Fruit fly (Drosophila melanogaster) whole organism, embryonic: ENCODE results near the gene GramD1B.
A peak's percentile ranks its signal among the peaks of the same experiment; 100 is the strongest.

ENCODE experiments used
- Atf6 ChIP-seq: fragments of 200-800 bp; sonication (Bioruptor generic); IDR thresholded peaks from 2 replicates; pipeline ENCODE4 v1.3.6; 2022; ENCODE audit warnings: missing biosample characterization, missing genetic modification characterization
- Blimp-1 ChIP-seq: fragments of 200-800 bp; sonication (Bioruptor generic); optimal IDR thresholded peaks from 3 replicates; lab custom pipeline; 2018; ENCODE audit warnings: missing biosample characterization, missing genetic modification characterization, mild to moderate bottlenecking, moderate library complexity, missing genetic modification reagents
- CG10366 ChIP-seq: fragments of 200-800 bp; sonication (Bioruptor generic); IDR thresholded peaks from 2 replicates; pipeline ENCODE4 v1.3.6; 2022; ENCODE audit warnings: missing biosample characterization, missing genetic modification characterization
- CG10462 ChIP-seq: fragments of 200-800 bp; sonication (Bioruptor generic); optimal IDR thresholded peaks from 2 replicates; lab custom pipeline; 2016; ENCODE audit warnings: missing biosample characterization, missing genetic modification characterization
- CG10543 ChIP-seq: fragments of 200-800 bp; sonication (Bioruptor generic); optimal IDR thresholded peaks from 3 replicates; lab custom pipeline; 2017; ENCODE audit warnings: missing biosample characterization, mild to moderate bottlenecking, missing genetic modification characterization, moderate library complexity
- CG10654 ChIP-seq: fragments of 200-800 bp; sonication (Bioruptor generic); optimal IDR thresholded peaks from 2 replicates; lab custom pipeline; 2016; ENCODE audit warnings: missing biosample characterization, missing genetic modification characterization
- CG12104 ChIP-seq: fragments of 200-800 bp; sonication (Bioruptor generic); optimal IDR thresholded peaks from 3 replicates; lab custom pipeline; 2016; ENCODE audit warnings: missing biosample characterization, missing genetic modification characterization
- CG12236 ChIP-seq: fragments of 200-800 bp; sonication (Bioruptor generic); optimal IDR thresholded peaks from 2 replicates; lab custom pipeline; 2016; ENCODE audit warnings: missing biosample characterization, missing genetic modification characterization
- CG12769 ChIP-seq: fragments of 200-800 bp; sonication (Bioruptor generic); optimal IDR thresholded peaks from 2 replicates; lab custom pipeline; 2019; ENCODE audit warnings: missing biosample characterization, mild to moderate bottlenecking, missing genetic modification characterization, moderate library complexity
- CG14860 ChIP-seq: fragments of 200-800 bp; sonication (Bioruptor generic); IDR thresholded peaks from 3 replicates; pipeline ENCODE4 v1.3.6; 2022; ENCODE audit warnings: missing biosample characterization, missing genetic modification characterization; ENCODE audit not compliant: partially characterized antibody
- CG15269 ChIP-seq: fragments of 200-800 bp; sonication (Bioruptor generic); optimal IDR thresholded peaks from 2 replicates; lab custom pipeline; 2018; ENCODE audit warnings: missing biosample characterization, mild to moderate bottlenecking, missing genetic modification characterization, moderate library complexity
- CG15514 ChIP-seq: fragments of 200-800 bp; sonication (Bioruptor generic); optimal IDR thresholded peaks from 3 replicates; lab custom pipeline; 2017; ENCODE audit warnings: missing biosample characterization, missing genetic modification characterization, mild to moderate bottlenecking, moderate library complexity, missing genetic modification reagents
- CG17568 ChIP-seq: fragments of 200-800 bp; sonication (Bioruptor generic); optimal IDR thresholded peaks from 2 replicates; lab custom pipeline; 2018; ENCODE audit warnings: missing biosample characterization, mild to moderate bottlenecking, missing genetic modification characterization, moderate library complexity
- CG18764 ChIP-seq: fragments of 200-800 bp; sonication (Bioruptor generic); optimal IDR thresholded peaks from 3 replicates; lab custom pipeline; 2016; ENCODE audit warnings: missing biosample characterization, missing genetic modification characterization
- CG2129 ChIP-seq: fragments of 200-800 bp; sonication (Bioruptor generic); IDR thresholded peaks from 2 replicates; pipeline ENCODE4 v1.3.6; 2022; ENCODE audit warnings: missing biosample characterization, missing genetic modification characterization; ENCODE audit not compliant: partially characterized antibody
- CG2678 ChIP-seq: fragments of 200-800 bp; sonication (Bioruptor generic); optimal IDR thresholded peaks from 3 replicates; lab custom pipeline; 2019; ENCODE audit warnings: missing biosample characterization, mild to moderate bottlenecking, missing genetic modification characterization, moderate library complexity
- CG31365 ChIP-seq: fragments of 200-800 bp; sonication (Bioruptor generic); optimal IDR thresholded peaks from 2 replicates; lab custom pipeline; 2018; ENCODE audit warnings: missing biosample characterization, mild to moderate bottlenecking, missing genetic modification characterization
- CG31441 ChIP-seq: fragments of 200-800 bp; sonication (Bioruptor generic); IDR thresholded peaks from 2 replicates; pipeline ENCODE4 v1.3.6; 2022; ENCODE audit warnings: missing biosample characterization, missing genetic modification characterization
- CG5953 ChIP-seq: fragments of 200-800 bp; sonication (Bioruptor generic); IDR thresholded peaks from 2 replicates; pipeline ENCODE4 v1.3.6; 2022; ENCODE audit warnings: missing biosample characterization, missing genetic modification characterization
- CG6272 ChIP-seq: fragments of 200-800 bp; sonication (Bioruptor generic); IDR thresholded peaks from 2 replicates; pipeline ENCODE4 v1.3.6; 2022; ENCODE audit warnings: missing biosample characterization, missing genetic modification characterization
- CG7839 ChIP-seq: fragments of 200-800 bp; sonication (Bioruptor generic); optimal IDR thresholded peaks from 3 replicates; lab custom pipeline; 2018; ENCODE audit warnings: missing biosample characterization, mild to moderate bottlenecking, missing genetic modification characterization, moderate library complexity
- CG9609 ChIP-seq: fragments of 200-800 bp; sonication (Bioruptor generic); optimal IDR thresholded peaks from 3 replicates; lab custom pipeline; 2016; ENCODE audit warnings: missing biosample characterization, missing genetic modification characterization
- Dek ChIP-seq: fragments of 200-800 bp; sonication (Bioruptor generic); optimal IDR thresholded peaks from 3 replicates; lab custom pipeline; 2019; ENCODE audit warnings: missing biosample characterization, mild to moderate bottlenecking, missing genetic modification characterization, moderate library complexity
- Doc3 ChIP-seq: fragments of 200-800 bp; sonication (Bioruptor generic); IDR thresholded peaks from 3 replicates; pipeline ENCODE4 v1.3.6; 2022; ENCODE audit warnings: missing biosample characterization, missing genetic modification characterization; ENCODE audit not compliant: partially characterized antibody
- Fer1 ChIP-seq: fragments of 200-800 bp; sonication (Bioruptor generic); optimal IDR thresholded peaks from 2 replicates; lab custom pipeline; 2017; ENCODE audit warnings: missing biosample characterization, mild to moderate bottlenecking, missing genetic modification characterization
- Fer2 ChIP-seq: fragments of 200-800 bp; sonication (Bioruptor generic); optimal IDR thresholded peaks from 2 replicates; lab custom pipeline; 2018; ENCODE audit warnings: missing biosample characterization, mild to moderate bottlenecking, missing genetic modification characterization, moderate library complexity
- H15 ChIP-seq: fragments of 200-800 bp; sonication (Bioruptor generic); IDR thresholded peaks from 3 replicates; pipeline ENCODE4 v1.3.6; 2022; ENCODE audit warnings: missing biosample characterization, missing genetic modification characterization
- HHEX ChIP-seq: fragments of 200-800 bp; sonication (Bioruptor generic); optimal IDR thresholded peaks from 3 replicates; lab custom pipeline; 2017; ENCODE audit warnings: missing biosample characterization, mild to moderate bottlenecking, missing genetic modification characterization, missing genetic modification reagents
- HLHmδ ChIP-seq: fragments of 200-800 bp; sonication (Bioruptor generic); optimal IDR thresholded peaks from 2 replicates; lab custom pipeline; 2018; ENCODE audit warnings: missing biosample characterization, mild to moderate bottlenecking, missing genetic modification characterization, moderate library complexity
- Hmr ChIP-seq: fragments of 200-800 bp; sonication (Bioruptor generic); optimal IDR thresholded peaks from 3 replicates; lab custom pipeline; 2017; ENCODE audit warnings: mild to moderate bottlenecking, missing biosample characterization, missing genetic modification reagents, missing genetic modification characterization
- Hr3 ChIP-seq: fragments of 200-800 bp; sonication (Bioruptor generic); optimal IDR thresholded peaks from 3 replicates; lab custom pipeline; 2016; ENCODE audit warnings: missing biosample characterization, missing genetic modification characterization
- Hr78 ChIP-seq, 2 experiments: fragments of 200-800 bp in 1 of 2; fragments of >200 bp in 1 of 2; sonication (Bioruptor generic) in 1 of 2; optimal IDR thresholded peaks; 2 replicates each; lab custom pipeline; 2017 to 2019; ENCODE audit warnings: missing biosample characterization in 2 of 2, missing genetic modification characterization in 2 of 2, mild to moderate bottlenecking in 1 of 2, moderate library complexity in 1 of 2
- Lpt ChIP-seq: fragments of >200 bp; optimal IDR thresholded peaks from 2 replicates; lab custom pipeline; 2018; ENCODE audit warnings: missing biosample characterization, missing genetic modification characterization
- Meics ChIP-seq: fragments of 200-800 bp; sonication (Bioruptor generic); optimal IDR thresholded peaks from 2 replicates; lab custom pipeline; 2017; ENCODE audit warnings: missing biosample characterization, mild to moderate bottlenecking, missing genetic modification characterization
- Oaz ChIP-seq: fragments of 200-800 bp; sonication (Bioruptor generic); IDR thresholded peaks from 2 replicates; pipeline ENCODE4 v1.3.6; 2022; ENCODE audit warnings: missing biosample characterization, missing genetic modification characterization
- ab ChIP-seq: fragments of 200-800 bp; sonication (Bioruptor generic); optimal IDR thresholded peaks from 2 replicates; lab custom pipeline; 2016; ENCODE audit warnings: missing biosample characterization, missing genetic modification characterization
- aop ChIP-seq: fragments of 200-800 bp; sonication (Bioruptor generic); IDR thresholded peaks from 2 replicates; pipeline ENCODE4 v1.3.6; 2022; ENCODE audit warnings: missing biosample characterization, missing genetic modification characterization
- ara ChIP-seq: fragments of 200-800 bp; sonication (Bioruptor generic); IDR thresholded peaks from 2 replicates; pipeline ENCODE4 v1.3.6; 2022; ENCODE audit warnings: missing biosample characterization, missing genetic modification characterization
- ash1 ChIP-seq: fragments of 200-800 bp; sonication (Bioruptor generic); optimal IDR thresholded peaks from 2 replicates; lab custom pipeline; 2018; ENCODE audit warnings: missing biosample characterization, mild to moderate bottlenecking, missing genetic modification characterization
- bigmax ChIP-seq: fragments of 200-800 bp; sonication (Bioruptor generic); optimal IDR thresholded peaks from 2 replicates; lab custom pipeline; 2018; ENCODE audit warnings: missing biosample characterization, mild to moderate bottlenecking, missing genetic modification characterization
- br ChIP-seq: fragments of >200 bp; optimal IDR thresholded peaks from 2 replicates; lab custom pipeline; 2017
- dati ChIP-seq: fragments of 200-800 bp; sonication (Bioruptor generic); IDR thresholded peaks from 2 replicates; pipeline ENCODE4 v1.3.6; 2022; ENCODE audit warnings: missing biosample characterization, missing genetic modification characterization
- en ChIP-seq: fragments of 200-800 bp; sonication (Bioruptor generic); optimal IDR thresholded peaks from 2 replicates; lab custom pipeline; 2016; ENCODE audit warnings: missing biosample characterization, missing genetic modification characterization
- fu2 ChIP-seq: fragments of 200-800 bp; sonication (Bioruptor generic); optimal IDR thresholded peaks from 2 replicates; lab custom pipeline; 2016; ENCODE audit warnings: missing biosample characterization, missing genetic modification characterization
- hkb ChIP-seq, 2 experiments: fragments of 200-800 bp in 1 of 2; fragments of >200 bp in 1 of 2; sonication (Bioruptor generic) in 1 of 2; IDR thresholded peaks in 1 of 2; optimal IDR thresholded peaks in 1 of 2; 2 replicates each; pipeline versions ENCODE4 v1.3.6 to Lab custom; 2017 to 2022; ENCODE audit warnings: missing biosample characterization in 1 of 2, missing genetic modification characterization in 1 of 2
- lab ChIP-seq: fragments of 200-800 bp; sonication (Bioruptor generic); optimal IDR thresholded peaks from 3 replicates; lab custom pipeline; 2017; ENCODE audit warnings: missing biosample characterization, missing genetic modification characterization, mild to moderate bottlenecking, moderate library complexity, missing genetic modification reagents
- mam ChIP-seq: fragments of 200-800 bp; sonication (Bioruptor generic); optimal IDR thresholded peaks from 3 replicates; lab custom pipeline; 2016; ENCODE audit warnings: missing biosample characterization, missing genetic modification characterization
- tap ChIP-seq: fragments of 200-800 bp; optimal IDR thresholded peaks from 3 replicates; lab custom pipeline; 2019; ENCODE audit warnings: missing biosample characterization, mild to moderate bottlenecking, missing genetic modification characterization, moderate library complexity
- tio ChIP-seq: fragments of 200-800 bp; sonication (Bioruptor generic); optimal IDR thresholded peaks from 2 replicates; lab custom pipeline; 2017; ENCODE audit warnings: missing biosample characterization, missing genetic modification characterization, inconsistent platforms
- unc-4 ChIP-seq: fragments of 200-800 bp; sonication (Bioruptor generic); IDR thresholded peaks from 2 replicates; pipeline ENCODE4 v1.3.6; 2022; ENCODE audit warnings: missing biosample characterization, missing genetic modification characterization; ENCODE audit not compliant: partially characterized antibody

Gene GramD1B

DNA sequence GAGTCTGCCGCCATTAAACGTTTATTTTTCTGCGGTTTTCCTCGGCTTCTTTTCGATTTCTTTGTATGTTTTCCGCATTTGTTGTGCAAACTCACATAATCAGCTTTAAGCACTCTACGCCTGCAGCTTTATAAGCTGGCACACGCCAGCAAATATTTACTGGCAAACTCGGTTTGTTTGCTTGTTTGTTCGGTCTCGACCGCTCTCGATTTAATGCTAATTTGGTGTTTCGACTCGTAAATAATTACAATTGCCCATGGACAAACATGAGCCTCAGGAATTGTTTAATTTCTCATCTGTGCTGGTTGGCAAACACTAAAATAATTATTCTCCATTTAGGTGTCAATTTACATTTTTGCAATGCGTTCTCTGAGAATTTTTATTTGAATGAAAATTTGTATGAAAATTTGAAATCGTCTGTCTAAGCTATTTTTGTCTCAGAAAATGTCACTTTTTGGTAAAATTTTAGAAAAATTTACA is 24.5 kb upstream of the GramD1B start, which contains the start of gene CG34175 (continued):
- TF ChIP-seq HLHmδ (GFP tag; lab: Kevin White, UChicago), result no peak
- TF ChIP-seq H15, result no peak
- TF ChIP-seq CG31441, result no peak
- peak; percentile 7 for TF ChIP-seq CG15269 (tag; lab: Kevin White, UChicago)
- TF ChIP-seq CG7839 (tag; lab: Kevin White, UChicago), result peak; percentile 31
- no peak for TF ChIP-seq CG12769 (tag; lab: Kevin White, UChicago)
- TF ChIP-seq en (GFP tag; lab: Kevin White, UChicago), result no peak
- no peak for TF ChIP-seq CG14860 (GFP tag; lab: Robert Waterston, UW)
- no peak for TF ChIP-seq CG10366 (GFP tag; lab: Robert Waterston, UW)
- TF ChIP-seq Fer1 (GFP tag; lab: Kevin White, UChicago), result peak; percentile 10
- TF ChIP-seq Doc3, result no peak
- TF ChIP-seq Meics (GFP tag; lab: Kevin White, UChicago), result peak; percentile 12
- TF ChIP-seq dati, result no peak
- no peak for TF ChIP-seq ara (GFP tag; lab: Robert Waterston, UW)
- peak; percentile 16 for TF ChIP-seq CG31365 (tag; lab: Kevin White, UChicago)
- no peak for TF ChIP-seq CG5953 (GFP tag; lab: Robert Waterston, UW)
- TF ChIP-seq CG17568 (GFP tag; lab: Kevin White, UChicago), result peak; percentile 22
- TF ChIP-seq hkb (optimal IDR thresholded peaks at IDR 0.05; lab: Kevin White, UChicago), result no peak
- TF ChIP-seq hkb (GFP tag; IDR thresholded peaks at IDR 0.05; lab: Robert Waterston, UW), result no peak
- TF ChIP-seq Hr3 (GFP tag; lab: Kevin White, UChicago), result no peak
- no peak for TF ChIP-seq tio (GFP tag; lab: Kevin White, UChicago)
- TF ChIP-seq HHEX (GFP tag; lab: Kevin White, UChicago), result peak; percentile 4
- TF ChIP-seq Dek (tag; lab: Kevin White, UChicago), result no peak
- no peak for TF ChIP-seq Atf6 (GFP tag; lab: Robert Waterston, UW)
- TF ChIP-seq CG10654 (GFP tag; lab: Kevin White, UChicago), result no peak
- no peak for TF ChIP-seq Oaz
- no peak for TF ChIP-seq Lpt (GFP tag; lab: Kevin White, UChicago)
- TF ChIP-seq CG2129 (GFP tag; lab: Robert Waterston, UW), result no peak
- TF ChIP-seq ash1, result no peak
- TF ChIP-seq CG15514 (GFP tag; lab: Kevin White, UChicago), result peak; percentile 2
- TF ChIP-seq CG10462 (GFP tag; lab: Kevin White, UChicago), result no peak
- TF ChIP-seq CG9609 (GFP tag; lab: Kevin White, UChicago), result no peak
- no peak for TF ChIP-seq ab (GFP tag; lab: Kevin White, UChicago)
- TF ChIP-seq tap (tag; lab: Kevin White, UChicago), result no peak
- no peak for TF ChIP-seq Hr78 (GFP tag; optimal IDR thresholded peaks at IDR 0.05; lab: Kevin White, UChicago)
- TF ChIP-seq CG12104 (GFP tag; lab: Kevin White, UChicago), result no peak
- no peak for TF ChIP-seq Fer2 (tag; lab: Kevin White, UChicago)
- TF ChIP-seq bigmax (GFP tag; lab: Kevin White, UChicago), result no peak
- peak; percentile 16 for TF ChIP-seq Hmr (GFP tag; lab: Kevin White, UChicago)
- TF ChIP-seq fu2 (GFP tag; lab: Kevin White, UChicago), result no peak
- TF ChIP-seq br (lab: Kevin White, UChicago), result no peak
- TF ChIP-seq aop (GFP tag; lab: Robert Waterston, UW), result no peak
- TF ChIP-seq CG6272 (GFP tag; lab: Robert Waterston, UW), result no peak
- no peak for TF ChIP-seq CG10543 (GFP tag; lab: Kevin White, UChicago)
- TF ChIP-seq mam (GFP tag; lab: Kevin White, UChicago), result no peak
- peak; percentile 51 for TF ChIP-seq Blimp-1 (GFP tag; lab: Kevin White, UChicago)
- no peak for TF ChIP-seq unc-4
- peak; percentile 50 for TF ChIP-seq CG2678 (tag; lab: Kevin White, UChicago)
- peak; percentile 27 for TF ChIP-seq CG18764 (GFP tag; lab: Kevin White, UChicago)
- TF ChIP-seq CG12236, result no peak
- peak; percentile 48 for TF ChIP-seq lab (GFP tag; lab: Kevin White, UChicago)
